Worm (Caenorhabditis elegans) whole organism, L3 larva: ENCODE measurements around the gene clp-10.

Experiments used
- ama-1 ChIP-seq: fragments of 150-350 bp; optimal IDR thresholded peaks from 2 replicates; lab custom pipeline; 2018
- egl-27 ChIP-seq: sonication (generic microtip); optimal IDR thresholded peaks from 4 replicates; lab custom pipeline; 2017; ENCODE audit warnings: missing biosample characterization, missing genetic modification reagents, missing genetic modification characterization
- fos-1 ChIP-seq: fragments of 150-350 bp; optimal IDR thresholded peaks from 2 replicates; lab custom pipeline; 2014; ENCODE audit warnings: missing biosample characterization, missing genetic modification characterization
- nfya-1 ChIP-seq: sonication (generic microtip); optimal IDR thresholded peaks from 2 replicates; lab custom pipeline; 2017; ENCODE audit warnings: missing genetic modification characterization, mild to moderate bottlenecking, missing compliant biosample characterization, antibody characterized with exemption, moderate library complexity; ENCODE audit not compliant: insufficient read depth
- nhr-11 ChIP-seq: fragments of 150-350 bp; optimal IDR thresholded peaks from 2 replicates; lab custom pipeline; 2014; ENCODE audit warnings: missing biosample characterization, missing genetic modification characterization
- pha-4 ChIP-seq: fragments of 150-350 bp; optimal IDR thresholded peaks from 2 replicates; lab custom pipeline; 2014; ENCODE audit warnings: missing biosample characterization, missing genetic modification reagents, missing genetic modification characterization
- skn-1 ChIP-seq: fragments of 150-350 bp; optimal IDR thresholded peaks from 2 replicates; lab custom pipeline; 2014; ENCODE audit warnings: missing biosample characterization, missing genetic modification characterization
- snpc-4 ChIP-seq: fragments of 150-350 bp; optimal IDR thresholded peaks from 2 replicates; lab custom pipeline; 2014; ENCODE audit warnings: missing biosample characterization, missing genetic modification characterization
- unc-62 ChIP-seq: fragments of 150-350 bp; sonication (generic microtip); optimal IDR thresholded peaks from 4 replicates; lab custom pipeline; 2014; ENCODE audit warnings: missing biosample characterization, missing genetic modification reagents, missing genetic modification characterization
- zag-1 ChIP-seq: fragments of 150-350 bp; optimal IDR thresholded peaks from 2 replicates; lab custom pipeline; 2014; ENCODE audit warnings: missing biosample characterization, missing genetic modification characterization

DNA sequence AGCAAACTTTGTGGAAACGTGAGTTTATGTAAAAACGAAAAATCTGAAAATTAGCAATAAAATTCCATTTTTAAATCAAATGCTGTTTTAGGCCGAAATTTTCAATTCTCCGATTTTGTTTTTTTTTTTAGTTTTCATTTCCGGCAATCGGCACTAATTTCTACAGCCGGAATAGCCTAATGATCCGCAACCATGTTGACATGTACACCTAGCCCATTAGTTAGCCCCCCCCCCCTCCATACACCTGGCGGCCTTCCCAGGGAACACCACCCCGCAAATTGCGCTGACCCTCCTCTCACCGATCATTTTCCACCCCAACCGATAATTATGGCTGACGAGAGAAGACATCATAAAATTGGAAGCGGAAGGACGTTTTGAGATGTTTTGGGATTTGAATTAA is 1.5 kb upstream of the clp-10 start:
- TF ChIP-seq pha-4 (no peak), fos-1 (no peak), nfya-1 (no peak), unc-62 (no peak), ama-1 (no peak), nhr-11 (tag; lab: Kevin White, UChicago) (no peak), snpc-4 (tag; lab: Kevin White, UChicago) (no peak), egl-27 (tag; lab: Kevin White, UChicago) (no peak), zag-1 (tag; lab: Kevin White, UChicago) (no peak), skn-1 (tag; lab: Kevin White, UChicago) (no peak)
